Worm (Caenorhabditis elegans) whole organism, young adult: Measurements from ENCODE around the gene Y55B1AR.2.

Experiments
- B0336.3 ChIP-seq: fragments of 200-800 bp; sonication (Bioruptor generic); IDR thresholded peaks from 2 replicates; pipeline ENCODE4 v1.3.6; 2022; ENCODE audit warnings: missing genetic modification characterization, missing compliant biosample characterization
- C06A6.2 ChIP-seq: fragments of 200-800 bp; sonication (Bioruptor generic); conservative IDR thresholded peaks from 2 replicates; pipeline ENCODE4 v1.3.6; 2022; ENCODE audit warnings: missing genetic modification characterization, missing compliant biosample characterization
- F10E7.11 ChIP-seq: sonication (generic microtip); optimal IDR thresholded peaks from 2 replicates; lab custom pipeline; 2017; ENCODE audit warnings: mild to moderate bottlenecking, missing genetic modification characterization, moderate library complexity, missing compliant biosample characterization
- F23B12.7 ChIP-seq: sonication (generic microtip); optimal IDR thresholded peaks from 2 replicates; lab custom pipeline; 2017; ENCODE audit warnings: missing genetic modification characterization, mild to moderate bottlenecking, missing compliant biosample characterization, antibody characterized with exemption, moderate library complexity; ENCODE audit not compliant: insufficient read depth
- F49E8.2 ChIP-seq: sonication (generic microtip); optimal IDR thresholded peaks from 3 replicates; lab custom pipeline; 2017; ENCODE audit warnings: missing genetic modification characterization, mild to moderate bottlenecking, missing compliant biosample characterization, antibody characterized with exemption, moderate library complexity; ENCODE audit not compliant: insufficient read depth
- F52B5.7 ChIP-seq: sonication (generic microtip); optimal IDR thresholded peaks from 2 replicates; lab custom pipeline; 2016; ENCODE audit warnings: mild to moderate bottlenecking, missing genetic modification characterization, missing compliant biosample characterization
- K11D2.4 ChIP-seq: fragments of 200-800 bp; sonication (Bioruptor generic); IDR thresholded peaks from 2 replicates; pipeline ENCODE4 v1.3.6; 2022; ENCODE audit warnings: missing genetic modification reagents, missing genetic modification characterization, missing compliant biosample characterization
- T07F8.4 ChIP-seq: sonication (generic microtip); optimal IDR thresholded peaks from 2 replicates; lab custom pipeline; 2016; ENCODE audit warnings: mild to moderate bottlenecking, missing genetic modification characterization, moderate library complexity, missing compliant biosample characterization
- T26A5.8 ChIP-seq: sonication (generic microtip); optimal IDR thresholded peaks from 2 replicates; lab custom pipeline; 2016; ENCODE audit warnings: missing genetic modification characterization, missing compliant biosample characterization
- Y53G8AR.9 ChIP-seq: fragments of 200-800 bp; sonication (Bioruptor generic); conservative IDR thresholded peaks from 2 replicates; pipeline ENCODE4 v1.3.6; 2022; ENCODE audit warnings: missing genetic modification reagents, missing genetic modification characterization, missing compliant biosample characterization
- Y95B8A.8 ChIP-seq: fragments of 200-800 bp; sonication (Bioruptor generic); IDR thresholded peaks from 2 replicates; pipeline ENCODE4 v1.3.6; 2022; ENCODE audit warnings: missing genetic modification reagents, missing genetic modification characterization, missing compliant biosample characterization
- athp-1 ChIP-seq: sonication (generic microtip); optimal IDR thresholded peaks from 2 replicates; lab custom pipeline; 2017; ENCODE audit warnings: mild to moderate bottlenecking, missing genetic modification characterization, missing compliant biosample characterization
- attf-5 ChIP-seq: fragments of 200-800 bp; sonication (Bioruptor generic); optimal IDR thresholded peaks from 2 replicates; lab custom pipeline; 2018; ENCODE audit warnings: mild to moderate bottlenecking, missing genetic modification characterization, missing compliant biosample characterization
- cebp-1 ChIP-seq, 2 experiments: fragments of 200-800 bp in 1 of 2; sonication (Bioruptor generic) in 1 of 2; sonication (generic microtip) in 1 of 2; IDR thresholded peaks in 1 of 2; optimal IDR thresholded peaks in 1 of 2; 2 replicates each; pipeline versions ENCODE4 v1.3.6 to Lab custom; 2017 to 2022; ENCODE audit warnings: missing compliant biosample characterization in 2 of 2, missing genetic modification characterization in 2 of 2, mild to moderate bottlenecking in 1 of 2, missing genetic modification reagents in 1 of 2, moderate library complexity in 1 of 2
- chd-7 ChIP-seq: sonication (generic microtip); optimal IDR thresholded peaks from 2 replicates; lab custom pipeline; 2016; ENCODE audit warnings: mild to moderate bottlenecking, missing genetic modification characterization, moderate library complexity, missing compliant biosample characterization
- dox-1 ChIP-seq: fragments of 200-800 bp; sonication (Bioruptor generic); IDR thresholded peaks from 2 replicates; pipeline ENCODE4 v1.3.6; 2022; ENCODE audit warnings: missing genetic modification reagents, missing genetic modification characterization, missing compliant biosample characterization
- dpl-1 ChIP-seq: fragments of 150-350 bp; optimal IDR thresholded peaks from 2 replicates; lab custom pipeline; 2014; ENCODE audit warnings: missing biosample characterization, missing genetic modification reagents, missing genetic modification characterization
- egl-44 ChIP-seq: fragments of 200-800 bp; sonication (Bioruptor generic); IDR thresholded peaks from 2 replicates; pipeline ENCODE4 v1.3.6; 2022; ENCODE audit warnings: missing genetic modification reagents, missing genetic modification characterization, missing compliant biosample characterization
- ekl-4 ChIP-seq: fragments of 200-800 bp; sonication (Bioruptor generic); IDR thresholded peaks from 2 replicates; pipeline ENCODE4 v1.3.6; 2022; ENCODE audit warnings: missing genetic modification reagents, missing genetic modification characterization, missing compliant biosample characterization
- ets-4 ChIP-seq: fragments of 200-800 bp; sonication (Bioruptor generic); optimal IDR thresholded peaks from 2 replicates; lab custom pipeline; 2018; ENCODE audit warnings: mild to moderate bottlenecking, missing genetic modification characterization, missing compliant biosample characterization
- fkh-3 ChIP-seq: sonication (generic microtip); optimal IDR thresholded peaks from 2 replicates; lab custom pipeline; 2016; ENCODE audit warnings: mild to moderate bottlenecking, missing genetic modification characterization, missing compliant biosample characterization
- gei-17 ChIP-seq: fragments of 200-800 bp; sonication (Bioruptor generic); optimal IDR thresholded peaks from 2 replicates; lab custom pipeline; 2018; ENCODE audit warnings: mild to moderate bottlenecking, missing genetic modification characterization, missing compliant biosample characterization
- hlh-12 ChIP-seq: sonication (generic microtip); optimal IDR thresholded peaks from 2 replicates; lab custom pipeline; 2016; ENCODE audit warnings: missing genetic modification characterization, missing compliant biosample characterization
- hmg-1.2 ChIP-seq: fragments of 200-800 bp; sonication (Bioruptor generic); IDR thresholded peaks from 2 replicates; pipeline ENCODE4 v1.3.6; 2022; ENCODE audit warnings: missing genetic modification reagents, missing genetic modification characterization, missing compliant biosample characterization
- hmg-20 ChIP-seq: fragments of 200-800 bp; sonication (Bioruptor generic); IDR thresholded peaks from 2 replicates; pipeline ENCODE4 v1.3.6; 2022; ENCODE audit warnings: missing genetic modification reagents, missing genetic modification characterization, missing compliant biosample characterization
- let-607 ChIP-seq, 2 experiments: fragments of 200-800 bp in 1 of 2; sonication (Bioruptor generic) in 1 of 2; sonication (generic microtip) in 1 of 2; optimal IDR thresholded peaks; 2 replicates each; lab custom pipeline; 2016 to 2018; ENCODE audit warnings: mild to moderate bottlenecking in 2 of 2, missing compliant biosample characterization in 2 of 2, missing genetic modification characterization in 2 of 2, moderate library complexity in 2 of 2, missing genotype in 1 of 2
- lin-26 ChIP-seq: fragments of 200-800 bp; sonication (Bioruptor generic); IDR thresholded peaks from 2 replicates; pipeline ENCODE4 v1.3.6; 2022; ENCODE audit warnings: missing genetic modification reagents, missing genetic modification characterization, missing compliant biosample characterization
- lin-40 ChIP-seq: sonication (generic microtip); optimal IDR thresholded peaks from 2 replicates; lab custom pipeline; 2016; ENCODE audit warnings: missing genetic modification characterization, mild to moderate bottlenecking, missing compliant biosample characterization, missing genotype, missing genetic modification reagents
- madf-10 ChIP-seq: sonication (generic microtip); optimal IDR thresholded peaks from 2 replicates; lab custom pipeline; 2016; ENCODE audit warnings: mild to moderate bottlenecking, missing genetic modification characterization, missing compliant biosample characterization
- mcd-1 ChIP-seq: fragments of 200-800 bp; sonication (Bioruptor generic); IDR thresholded peaks from 2 replicates; pipeline ENCODE4 v1.3.6; 2022; ENCODE audit warnings: missing genetic modification reagents, missing genetic modification characterization, missing compliant biosample characterization
- nfyb-1 ChIP-seq: fragments of 200-800 bp; sonication (Bioruptor generic); IDR thresholded peaks from 2 replicates; pipeline ENCODE4 v1.3.6; 2022; ENCODE audit warnings: missing genetic modification reagents, missing genetic modification characterization, missing compliant biosample characterization
- nhr-90 ChIP-seq: sonication (generic microtip); optimal IDR thresholded peaks from 2 replicates; lab custom pipeline; 2016; ENCODE audit warnings: missing genotype, mild to moderate bottlenecking, missing genetic modification characterization, missing compliant biosample characterization
- pbrm-1 ChIP-seq: fragments of 200-800 bp; sonication (Bioruptor generic); IDR thresholded peaks from 2 replicates; pipeline ENCODE4 v1.3.6; 2022; ENCODE audit warnings: missing genetic modification reagents, missing genetic modification characterization, missing compliant biosample characterization
- pha-4 ChIP-seq: fragments of 150-350 bp; sonication (generic microtip); optimal IDR thresholded peaks from 2 replicates; lab custom pipeline; 2014; ENCODE audit warnings: missing biosample characterization, missing genetic modification reagents, missing genetic modification characterization
- rcor-1 ChIP-seq: fragments of 200-800 bp; sonication (Bioruptor generic); IDR thresholded peaks from 2 replicates; pipeline ENCODE4 v1.3.6; 2022; ENCODE audit warnings: missing genetic modification reagents, missing genetic modification characterization, missing compliant biosample characterization
- repo-1 ChIP-seq: sonication (generic microtip); optimal IDR thresholded peaks from 2 replicates; lab custom pipeline; 2017; ENCODE audit warnings: mild to moderate bottlenecking, missing genetic modification characterization, missing compliant biosample characterization
- sea-2 ChIP-seq: fragments of 200-800 bp; sonication (Bioruptor generic); IDR thresholded peaks from 2 replicates; pipeline ENCODE4 v1.3.6; 2022; ENCODE audit warnings: missing genetic modification characterization, missing compliant biosample characterization
- snpc-3.4 ChIP-seq: sonication (generic microtip); optimal IDR thresholded peaks from 2 replicates; lab custom pipeline; 2017; ENCODE audit warnings: missing genetic modification characterization, mild to moderate bottlenecking, missing compliant biosample characterization, antibody characterized with exemption, moderate library complexity, missing genotype, missing genetic modification reagents
- snpc-4 ChIP-seq, 5 experiments: fragments of 150-350 bp in 1 of 5; sonication (generic microtip) in 4 of 5; optimal IDR thresholded peaks; 2 replicates each; lab custom pipeline; 2014 to 2018; ENCODE audit warnings: missing genetic modification characterization in 5 of 5, missing biosample characterization in 3 of 5, antibody characterized with exemption in 2 of 5, mild to moderate bottlenecking in 2 of 5, missing compliant biosample characterization in 2 of 5, missing genotype in 2 of 5, moderate library complexity in 2 of 5, missing genetic modification reagents in 1 of 5
- somi-1 ChIP-seq: fragments of 200-800 bp; sonication (Bioruptor generic); optimal IDR thresholded peaks from 2 replicates; lab custom pipeline; 2018; ENCODE audit warnings: mild to moderate bottlenecking, missing genetic modification characterization, missing compliant biosample characterization
- sptf-2 ChIP-seq: fragments of 200-800 bp; sonication (Bioruptor generic); optimal IDR thresholded peaks from 2 replicates; lab custom pipeline; 2018; ENCODE audit warnings: mild to moderate bottlenecking, missing genetic modification characterization, missing compliant biosample characterization
- tlf-1 ChIP-seq: fragments of 200-800 bp; sonication (Bioruptor generic); optimal IDR thresholded peaks from 2 replicates; lab custom pipeline; 2018; ENCODE audit warnings: mild to moderate bottlenecking, missing genetic modification characterization, missing compliant biosample characterization
- unc-62 ChIP-seq: fragments of 150-350 bp; optimal IDR thresholded peaks from 2 replicates; lab custom pipeline; 2014; ENCODE audit warnings: missing biosample characterization, missing genetic modification reagents, missing genetic modification characterization
- zfh-2 ChIP-seq: fragments of 200-800 bp; sonication (Bioruptor generic); conservative IDR thresholded peaks from 2 replicates; pipeline ENCODE4 v1.3.6; 2022; ENCODE audit warnings: missing genetic modification reagents, missing genetic modification characterization, missing compliant biosample characterization
- ztf-18 ChIP-seq: sonication (generic microtip); optimal IDR thresholded peaks from 2 replicates; lab custom pipeline; 2016; ENCODE audit warnings: missing genotype, mild to moderate bottlenecking, missing genetic modification characterization, missing compliant biosample characterization
- ztf-22 ChIP-seq: fragments of 200-800 bp; sonication (Bioruptor generic); optimal IDR thresholded peaks from 2 replicates; lab custom pipeline; 2018; ENCODE audit warnings: mild to moderate bottlenecking, missing genetic modification characterization, moderate library complexity, missing compliant biosample characterization
- ztf-6 ChIP-seq: fragments of 200-800 bp; sonication (Bioruptor generic); IDR thresholded peaks from 2 replicates; pipeline ENCODE4 v1.3.6; 2022; ENCODE audit warnings: missing genetic modification reagents, missing genetic modification characterization, missing compliant biosample characterization

The Y55B1AR.2 gene

DNA sequence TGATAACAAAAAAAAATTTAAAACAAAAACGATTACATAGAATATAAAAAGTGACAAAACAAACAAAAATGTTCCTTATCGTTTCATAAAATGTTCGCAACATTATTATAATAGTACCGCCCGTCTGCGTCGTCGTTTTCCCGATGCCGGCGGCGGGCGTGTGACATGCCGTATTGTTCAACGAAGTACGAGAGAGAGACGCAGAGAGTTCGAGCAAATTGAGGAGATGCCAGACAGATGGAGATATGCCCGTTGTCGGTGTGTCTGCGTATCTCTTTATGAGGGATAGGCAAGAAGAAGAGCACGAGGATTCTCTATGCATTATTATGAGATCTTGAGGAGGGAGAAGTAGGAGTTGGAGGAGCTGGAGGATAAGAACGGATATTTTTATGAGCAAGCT lies 25.2 kb upstream of the Y55B1AR.2 start:
- TF ChIP-seq repo-1 (peak; percentile 25), egl-44 (0 out of 2 replicates have a peak, but pooled peaks have one; percentile 72), T07F8.4 (no peak), pha-4 (tag; lab: Kevin White, UChicago) (peak; percentile 90), athp-1 (tag; lab: Kevin White, UChicago) (peak; percentile 44), mcd-1 (GFP tag; lab: Robert Waterston, UW) (peak; percentile 70), T26A5.8 (tag; lab: Kevin White, UChicago) (no peak), ekl-4 (GFP tag; lab: Robert Waterston, UW) (peak; percentile 60), ztf-22 (GFP tag; lab: Kevin White, UChicago) (peak; percentile 82), rcor-1 (GFP tag; lab: Robert Waterston, UW) (peak; percentile 78), ztf-6 (GFP tag; lab: Robert Waterston, UW) (0 out of 2 replicates have a peak, but pooled peaks have one; percentile 60), cebp-1 (GFP tag; IDR thresholded peaks at IDR 0.05; lab: Robert Waterston, UW) (peak; percentile 49; the same call in 1 of the 2 replicates), cebp-1 (tag; optimal IDR thresholded peaks at IDR 0.05; lab: Kevin White, UChicago) (peak; percentile 84), C06A6.2 (GFP tag; lab: Robert Waterston, UW) (peak; percentile 39; the same call in 1 of the 2 replicates), let-607 (tag; optimal IDR thresholded peaks at IDR 0.05; lab: Kevin White, UChicago) (peak; percentile 70 to 76), hmg-1.2 (GFP tag; lab: Robert Waterston, UW) (peak; percentile 83), F52B5.7 (tag; lab: Kevin White, UChicago) (no peak), Y95B8A.8 (0 out of 2 replicates have a peak, but pooled peaks have one; percentile 12), F10E7.11 (tag; lab: Kevin White, UChicago) (no peak), zfh-2 (GFP tag; lab: Robert Waterston, UW) (peak; percentile 97), nhr-90 (tag; lab: Kevin White, UChicago) (peak; percentile 56), snpc-4 (GFP tag; optimal IDR thresholded peaks at IDR 0.05; lab: Kevin White, UChicago) (no peak), snpc-4 (tag; optimal IDR thresholded peaks at IDR 0.05; lab: Kevin White, UChicago) (peak; percentile 56 to 78 (median 67)), sea-2 (GFP tag; lab: Robert Waterston, UW) (no peak), fkh-3 (tag; lab: Kevin White, UChicago) (no peak), hmg-20 (GFP tag; lab: Robert Waterston, UW) (peak; percentile 52; the same call in 1 of the 2 replicates), attf-5 (GFP tag; lab: Kevin White, UChicago) (peak; percentile 97), F23B12.7 (tag; lab: Kevin White, UChicago) (peak; percentile 9), ztf-18 (tag; lab: Kevin White, UChicago) (peak; percentile 74), tlf-1 (GFP tag; lab: Kevin White, UChicago) (peak; percentile 67), unc-62 (GFP tag; lab: Kevin White, UChicago) (peak; percentile 57), dpl-1 (no peak), Y53G8AR.9 (peak; percentile 53; the same call in 1 of the 2 replicates), F49E8.2 (tag; lab: Kevin White, UChicago) (no peak), snpc-3.4 (no peak), somi-1 (GFP tag; lab: Kevin White, UChicago) (peak; percentile 79), lin-26 (GFP tag; lab: Robert Waterston, UW) (peak; percentile 59; the same call in 1 of the 2 replicates), madf-10 (tag; lab: Kevin White, UChicago) (peak; percentile 88), nfyb-1 (peak; percentile 74), sptf-2 (GFP tag; lab: Kevin White, UChicago) (no peak), dox-1 (peak; percentile 86), B0336.3 (GFP tag; lab: Robert Waterston, UW) (peak; percentile 80), hlh-12 (tag; lab: Kevin White, UChicago) (no peak), ets-4 (GFP tag; lab: Kevin White, UChicago) (peak; percentile 64), K11D2.4 (GFP tag; lab: Robert Waterston, UW) (peak; percentile 77; the same call in 1 of the 2 replicates), pbrm-1 (peak; percentile 67), chd-7 (tag; lab: Kevin White, UChicago) (peak; percentile 73), gei-17 (GFP tag; lab: Kevin White, UChicago) (peak; percentile 42), lin-40 (tag; lab: Kevin White, UChicago) (peak; percentile 84)
